Fruit fly (Drosophila melanogaster) whole organism, prepupa: ENCODE results near the gene PH4alphaSG2.

Experiments
- Blimp-1 ChIP-seq: fragments of 200-800 bp; sonication (Bioruptor generic); optimal IDR thresholded peaks from 3 replicates; lab custom pipeline; 2017; ENCODE audit warnings: missing biosample characterization, missing genetic modification characterization, mild to moderate bottlenecking, moderate library complexity, missing genetic modification reagents
- CG10631 ChIP-seq: fragments of 200-800 bp; sonication (Bioruptor generic); optimal IDR thresholded peaks from 2 replicates; lab custom pipeline; 2016; ENCODE audit warnings: missing biosample characterization, missing genetic modification characterization
- CG10669 ChIP-seq: fragments of 200-800 bp; sonication (Bioruptor generic); optimal IDR thresholded peaks from 3 replicates; lab custom pipeline; 2018; ENCODE audit warnings: missing biosample characterization, mild to moderate bottlenecking, missing genetic modification characterization, moderate library complexity
- CG11294 ChIP-seq: fragments of 200-800 bp; sonication (Bioruptor generic); IDR thresholded peaks from 2 replicates; pipeline ENCODE4 v1.3.6; 2022; ENCODE audit warnings: missing biosample characterization, missing genetic modification characterization
- CG16779 ChIP-seq: fragments of 200-800 bp; sonication (Bioruptor generic); optimal IDR thresholded peaks from 3 replicates; lab custom pipeline; 2017; ENCODE audit warnings: missing biosample characterization, mild to moderate bottlenecking, missing genetic modification characterization
- CG3032 ChIP-seq: fragments of 200-800 bp; optimal IDR thresholded peaks from 2 replicates; lab custom pipeline; 2019; ENCODE audit warnings: missing biosample characterization, mild to moderate bottlenecking, missing genetic modification characterization, moderate library complexity
- CG32006 ChIP-seq: fragments of 200-800 bp; sonication (Bioruptor generic); optimal IDR thresholded peaks from 3 replicates; lab custom pipeline; 2017; ENCODE audit warnings: missing biosample characterization, mild to moderate bottlenecking, missing genetic modification characterization
- CG3919 ChIP-seq: fragments of 200-800 bp; sonication (Bioruptor generic); optimal IDR thresholded peaks from 3 replicates; lab custom pipeline; 2016; ENCODE audit warnings: missing biosample characterization, missing genetic modification characterization
- CG6163 ChIP-seq: fragments of 200-800 bp; sonication (Bioruptor generic); IDR thresholded peaks from 3 replicates; pipeline ENCODE4 v1.3.6; 2022; ENCODE audit warnings: missing biosample characterization, missing genetic modification characterization
- CG6276 ChIP-seq: fragments of 200-800 bp; sonication (Bioruptor generic); optimal IDR thresholded peaks from 2 replicates; lab custom pipeline; 2017; ENCODE audit warnings: missing biosample characterization, mild to moderate bottlenecking, missing genetic modification characterization
- CG6792 ChIP-seq: fragments of 200-800 bp; sonication (Bioruptor generic); optimal IDR thresholded peaks from 3 replicates; lab custom pipeline; 2016; ENCODE audit warnings: missing biosample characterization, missing genetic modification characterization
- CG6808 ChIP-seq: fragments of 200-800 bp; sonication (Bioruptor generic); optimal IDR thresholded peaks from 3 replicates; lab custom pipeline; 2017; ENCODE audit warnings: missing biosample characterization, missing genetic modification characterization, mild to moderate bottlenecking, moderate library complexity, missing genetic modification reagents
- CG7368 ChIP-seq: fragments of 200-800 bp; sonication (Bioruptor generic); optimal IDR thresholded peaks from 3 replicates; lab custom pipeline; 2016; ENCODE audit warnings: missing biosample characterization, missing genetic modification characterization
- CG8119 ChIP-seq: fragments of 200-800 bp; sonication (Bioruptor generic); IDR thresholded peaks from 3 replicates; pipeline ENCODE4 v1.3.6; 2022; ENCODE audit warnings: missing biosample characterization, missing genetic modification characterization
- CG8319 ChIP-seq: fragments of 200-800 bp; sonication (Bioruptor generic); optimal IDR thresholded peaks from 3 replicates; lab custom pipeline; 2016; ENCODE audit warnings: missing biosample characterization, missing genetic modification characterization
- CG8632 ChIP-seq: fragments of 200-800 bp; sonication (Bioruptor generic); optimal IDR thresholded peaks from 3 replicates; lab custom pipeline; 2016; ENCODE audit warnings: missing biosample characterization, missing genetic modification characterization
- Eip78C ChIP-seq: fragments of 200-800 bp; sonication (Bioruptor generic); peaks from one replicate; lab custom pipeline; 2016; ENCODE audit warnings: missing biosample characterization, missing genetic modification characterization
- Eip93F ChIP-seq: fragments of 200-800 bp; sonication (Bioruptor generic); optimal IDR thresholded peaks from 2 replicates; lab custom pipeline; 2016; ENCODE audit warnings: missing biosample characterization, mild to moderate bottlenecking, missing genetic modification characterization
- Ets21C ChIP-seq: fragments of 200-800 bp; sonication (Bioruptor generic); optimal IDR thresholded peaks from 3 replicates; lab custom pipeline; 2016; ENCODE audit warnings: missing biosample characterization, missing genetic modification characterization
- Ets96B ChIP-seq: fragments of 200-800 bp; optimal IDR thresholded peaks from 2 replicates; lab custom pipeline; 2019; ENCODE audit warnings: missing biosample characterization, mild to moderate bottlenecking, missing genetic modification characterization, moderate library complexity
- Hr38 ChIP-seq: sonication (Bioruptor generic); optimal IDR thresholded peaks from 2 replicates; lab custom pipeline; 2016; ENCODE audit warnings: missing biosample characterization, missing genetic modification characterization
- Hr4 ChIP-seq: fragments of 200-800 bp; sonication (Bioruptor generic); optimal IDR thresholded peaks from 3 replicates; lab custom pipeline; 2016; ENCODE audit warnings: missing biosample characterization, missing genetic modification characterization
- Lpt ChIP-seq: fragments of 200-800 bp; sonication (Bioruptor generic); optimal IDR thresholded peaks from 3 replicates; lab custom pipeline; 2016; ENCODE audit warnings: missing biosample characterization, missing genetic modification characterization
- Met ChIP-seq: fragments of 200-800 bp; sonication (Bioruptor generic); optimal IDR thresholded peaks from 3 replicates; lab custom pipeline; 2016; ENCODE audit warnings: missing biosample characterization, missing genetic modification characterization
- OdsH ChIP-seq: fragments of 200-800 bp; sonication (Bioruptor generic); optimal IDR thresholded peaks from 3 replicates; lab custom pipeline; 2016; ENCODE audit warnings: missing biosample characterization, missing genetic modification characterization
- Smox ChIP-seq: fragments of 200-800 bp; sonication (Bioruptor generic); optimal IDR thresholded peaks from 3 replicates; lab custom pipeline; 2016; ENCODE audit warnings: missing biosample characterization, missing genetic modification characterization
- Sox102F ChIP-seq: fragments of 200-800 bp; sonication (Bioruptor generic); optimal IDR thresholded peaks from 2 replicates; lab custom pipeline; 2016; ENCODE audit warnings: missing biosample characterization, mild to moderate bottlenecking, missing genetic modification characterization
- Sox14 ChIP-seq: fragments of 200-800 bp; sonication (Bioruptor generic); optimal IDR thresholded peaks from 3 replicates; lab custom pipeline; 2016; ENCODE audit warnings: missing biosample characterization, missing genetic modification characterization
- Sox15 ChIP-seq: fragments of 200-800 bp; sonication (Bioruptor generic); optimal IDR thresholded peaks from 3 replicates; lab custom pipeline; 2016; ENCODE audit warnings: missing biosample characterization, missing genetic modification characterization
- achi ChIP-seq: fragments of 200-800 bp; sonication (Bioruptor generic); optimal IDR thresholded peaks from 3 replicates; lab custom pipeline; 2016; ENCODE audit warnings: missing biosample characterization, missing genetic modification characterization
- acj6 ChIP-seq: fragments of 200-800 bp; sonication (Bioruptor generic); optimal IDR thresholded peaks from 3 replicates; lab custom pipeline; 2016; ENCODE audit warnings: missing biosample characterization, missing genetic modification characterization
- dac ChIP-seq: fragments of 200-800 bp; sonication (Bioruptor generic); optimal IDR thresholded peaks from 2 replicates; lab custom pipeline; 2017; ENCODE audit warnings: missing biosample characterization, mild to moderate bottlenecking, missing genetic modification characterization
- dsx ChIP-seq: fragments of 200-800 bp; optimal IDR thresholded peaks from 3 replicates; lab custom pipeline; 2019; ENCODE audit warnings: missing biosample characterization, mild to moderate bottlenecking, missing genetic modification characterization, moderate library complexity; ENCODE audit not compliant: poor library complexity, severe bottlenecking
- esn ChIP-seq: fragments of 200-800 bp; sonication (Bioruptor generic); optimal IDR thresholded peaks from 2 replicates; lab custom pipeline; 2016; ENCODE audit warnings: missing biosample characterization, mild to moderate bottlenecking, missing genetic modification characterization, moderate library complexity
- fd59A ChIP-seq: fragments of 200-800 bp; sonication (Bioruptor generic); optimal IDR thresholded peaks from 2 replicates; lab custom pipeline; 2017; ENCODE audit warnings: missing biosample characterization, mild to moderate bottlenecking, missing genetic modification characterization, missing genetic modification reagents
- fd85E ChIP-seq: fragments of 200-800 bp; sonication (Bioruptor generic); optimal IDR thresholded peaks from 3 replicates; lab custom pipeline; 2016; ENCODE audit warnings: missing biosample characterization, missing genetic modification characterization
- fkh ChIP-seq: fragments of 200-800 bp; sonication (Bioruptor generic); optimal IDR thresholded peaks from 3 replicates; lab custom pipeline; 2017; ENCODE audit warnings: missing biosample characterization, mild to moderate bottlenecking, missing genetic modification characterization, moderate library complexity
- lz ChIP-seq: fragments of 200-800 bp; sonication (Bioruptor generic); optimal IDR thresholded peaks from 3 replicates; lab custom pipeline; 2016; ENCODE audit warnings: missing biosample characterization, missing genetic modification characterization
- pdm3 ChIP-seq: fragments of 200-800 bp; sonication (Bioruptor generic); optimal IDR thresholded peaks from 3 replicates; lab custom pipeline; 2016; ENCODE audit warnings: missing biosample characterization, missing genetic modification characterization
- salr ChIP-seq, 2 experiments: fragments of 200-800 bp; sonication (Bioruptor generic); optimal IDR thresholded peaks; 3 replicates each; lab custom pipeline; 2016 to 2018; ENCODE audit warnings: missing biosample characterization in 2 of 2, missing genetic modification characterization in 2 of 2, mild to moderate bottlenecking in 1 of 2
- spab ChIP-seq: fragments of 200-800 bp; sonication (Bioruptor generic); optimal IDR thresholded peaks from 2 replicates; lab custom pipeline; 2017; ENCODE audit warnings: missing biosample characterization, mild to moderate bottlenecking, missing genetic modification characterization, missing genetic modification reagents
- ss ChIP-seq, 2 experiments: fragments of 200-800 bp; sonication (Bioruptor generic); optimal IDR thresholded peaks; 2 replicates in 1 of 2; 3 replicates in 1 of 2; lab custom pipeline; 2017 to 2018; ENCODE audit warnings: mild to moderate bottlenecking in 2 of 2, missing biosample characterization in 2 of 2, missing genetic modification characterization in 2 of 2, moderate library complexity in 1 of 2
- svp ChIP-seq: fragments of 200-800 bp; sonication (Bioruptor generic); peaks from one replicate; lab custom pipeline; 2016; ENCODE audit warnings: missing biosample characterization, missing genetic modification characterization
- topi ChIP-seq: fragments of 200-800 bp; sonication (Bioruptor generic); optimal IDR thresholded peaks from 3 replicates; lab custom pipeline; 2016; ENCODE audit warnings: missing biosample characterization, missing genetic modification characterization
- vri ChIP-seq: fragments of 200-800 bp; sonication (Bioruptor generic); optimal IDR thresholded peaks from 3 replicates; lab custom pipeline; 2016; ENCODE audit warnings: missing biosample characterization, mild to moderate bottlenecking, missing genetic modification characterization

PH4alphaSG2 gene

dm6 chr3R:30496103-30496858, 6.4 kb downstream of the PH4alphaSG2 start, which contains the start of gene PH4alphaMP:
Gene PH4alphaMP, minus strand, starts transcription at chr3R:30496153.
- no peak for TF ChIP-seq CG3032 (tag; lab: Kevin White, UChicago)
- peak; percentile 23 for TF ChIP-seq svp (GFP tag; lab: Kevin White, UChicago)
- peak; percentile 33 for TF ChIP-seq Blimp-1 (GFP tag; lab: Kevin White, UChicago)

DNA sequence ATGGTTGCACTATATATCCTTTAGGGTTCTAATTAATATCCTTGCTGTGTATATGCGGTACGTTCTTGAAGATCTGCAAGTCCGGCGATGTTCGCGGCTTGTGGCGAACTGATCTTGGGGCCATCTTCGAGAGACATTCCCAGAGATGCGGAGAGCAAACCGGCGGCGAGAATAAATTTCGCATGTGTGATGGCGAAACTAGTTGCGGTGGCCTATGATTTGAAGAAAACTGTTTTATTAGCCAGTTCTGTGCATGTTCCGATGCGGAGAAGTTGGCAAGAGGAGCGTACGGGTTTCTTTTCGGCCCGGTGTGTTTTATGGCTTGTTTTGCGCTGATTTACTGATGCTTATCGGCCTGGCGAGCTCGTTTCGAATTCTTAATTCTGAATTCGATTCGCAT, 10.4 kb downstream of the PH4alphaSG2 start, which contains the start of gene PH4alphaNE1:
Gene PH4alphaNE1, minus strand, starts transcription at position 101 of the 400 bp plus-strand sequence.
- TF ChIP-seq topi (no peak), CG6276 (no peak), CG32006 (GFP tag; lab: Kevin White, UChicago) (no peak), svp (GFP tag; lab: Kevin White, UChicago) (no peak), CG6792 (GFP tag; lab: Kevin White, UChicago) (no peak), Ets21C (no peak), CG6163 (GFP tag; lab: Robert Waterston, UW) (no peak), Ets96B (tag; lab: Kevin White, UChicago) (no peak)

- TF ChIP-seq CG8119 (peak; percentile 73), topi (peak; percentile 72), Smox (GFP tag; lab: Kevin White, UChicago) (peak; percentile 62), CG10669 (GFP tag; lab: Kevin White, UChicago) (peak; percentile 56), CG6163 (GFP tag; lab: Robert Waterston, UW) (peak; percentile 82), fd85E (GFP tag; lab: Kevin White, UChicago) (no peak), CG8632 (GFP tag; lab: Kevin White, UChicago) (peak; percentile 26), fkh (GFP tag; lab: Kevin White, UChicago) (no peak), acj6 (GFP tag; lab: Kevin White, UChicago) (peak; percentile 69), CG6792 (GFP tag; lab: Kevin White, UChicago) (peak; percentile 70), CG11294 (GFP tag; lab: Robert Waterston, UW) (0 out of 2 replicates have a peak, but pooled peaks have one; percentile 38), achi (GFP tag; lab: Kevin White, UChicago) (peak; percentile 66), fd59A (GFP tag; lab: Kevin White, UChicago) (peak; percentile 20), lz (GFP tag; lab: Kevin White, UChicago) (peak; percentile 76), Hr4 (peak; percentile 78), Sox15 (peak; percentile 48), dsx (no peak), CG10631 (GFP tag; lab: Kevin White, UChicago) (peak; percentile 62), CG3919 (GFP tag; lab: Kevin White, UChicago) (peak; percentile 76), dac (GFP tag; lab: Kevin White, UChicago) (no peak), CG7368 (GFP tag; lab: Kevin White, UChicago) (peak; percentile 37), Sox102F (GFP tag; lab: Kevin White, UChicago) (peak; percentile 67), spab (GFP tag; lab: Kevin White, UChicago) (peak; percentile 38), Ets96B (tag; lab: Kevin White, UChicago) (no peak), pdm3 (GFP tag; lab: Kevin White, UChicago) (peak; percentile 60), CG6808 (GFP tag; lab: Kevin White, UChicago) (peak; percentile 43), vri (GFP tag; lab: Kevin White, UChicago) (no peak), Eip78C (GFP tag; lab: Kevin White, UChicago) (no peak), esn (GFP tag; lab: Kevin White, UChicago) (no peak), Ets21C (peak; percentile 63), CG6276 (peak; percentile 40), Blimp-1 (GFP tag; lab: Kevin White, UChicago) (peak; percentile 30), OdsH (GFP tag; lab: Kevin White, UChicago) (peak; percentile 66), Sox14 (GFP tag; lab: Kevin White, UChicago) (peak; percentile 68), CG16779 (tag; lab: Kevin White, UChicago) (peak; percentile 21), Eip93F (GFP tag; lab: Kevin White, UChicago) (no peak), salr (GFP tag; optimal IDR thresholded peaks at IDR 0.05; lab: Kevin White, UChicago) (peak; percentile 1 to 41), Hr38 (GFP tag; lab: Kevin White, UChicago) (no peak), Met (peak; percentile 76), ss (GFP tag; optimal IDR thresholded peaks at IDR 0.05; lab: Kevin White, UChicago) (no peak), Lpt (GFP tag; lab: Kevin White, UChicago) (no peak), CG8319 (GFP tag; lab: Kevin White, UChicago) (peak; percentile 28)
Measured at dm6 chr3R:30501174-30501573, 11.3 kb downstream of the PH4alphaSG2 start.
